Worm (Caenorhabditis elegans) whole organism, L3 larva: Measurements from ENCODE around the gene mans-2.

Experiments used
- R02D3.7 ChIP-seq: fragments of 150-350 bp; optimal IDR thresholded peaks from 2 replicates; lab custom pipeline; 2014; ENCODE audit warnings: missing biosample characterization, missing genetic modification characterization
- ZK546.5 ChIP-seq: sonication (generic microtip); optimal IDR thresholded peaks from 2 replicates; lab custom pipeline; 2017; ENCODE audit warnings: missing biosample characterization, missing genetic modification characterization
- aly-2 ChIP-seq: fragments of 150-350 bp; optimal IDR thresholded peaks from 2 replicates; lab custom pipeline; 2014; ENCODE audit warnings: missing biosample characterization, missing genetic modification characterization
- ama-1 ChIP-seq: fragments of 150-350 bp; optimal IDR thresholded peaks from 2 replicates; lab custom pipeline; 2018
- ceh-16 ChIP-seq: sonication (generic microtip); optimal IDR thresholded peaks from 2 replicates; lab custom pipeline; 2017; ENCODE audit warnings: missing biosample characterization, missing genetic modification characterization
- ceh-28 ChIP-seq: fragments of 150-350 bp; optimal IDR thresholded peaks from 2 replicates; lab custom pipeline; 2014; ENCODE audit warnings: missing biosample characterization, missing genetic modification reagents, missing genetic modification characterization
- ceh-82 ChIP-seq: fragments of 150-350 bp; optimal IDR thresholded peaks from 2 replicates; lab custom pipeline; 2014; ENCODE audit warnings: missing biosample characterization, missing genetic modification characterization
- ceh-9 ChIP-seq: sonication (generic microtip); optimal IDR thresholded peaks from 2 replicates; lab custom pipeline; 2018; ENCODE audit warnings: missing biosample characterization, missing genetic modification characterization
- daf-12 ChIP-seq: fragments of 150-350 bp; optimal IDR thresholded peaks from 2 replicates; lab custom pipeline; 2014; ENCODE audit warnings: missing biosample characterization, missing genetic modification reagents, missing genetic modification characterization
- egl-27 ChIP-seq: sonication (generic microtip); optimal IDR thresholded peaks from 4 replicates; lab custom pipeline; 2017; ENCODE audit warnings: missing biosample characterization, missing genetic modification reagents, missing genetic modification characterization
- egl-5 ChIP-seq: fragments of 150-350 bp; optimal IDR thresholded peaks from 2 replicates; lab custom pipeline; 2017; ENCODE audit warnings: missing biosample characterization, missing genetic modification reagents, missing genetic modification characterization, inconsistent platforms
- elt-1 ChIP-seq: fragments of 150-350 bp; optimal IDR thresholded peaks from 2 replicates; lab custom pipeline; 2014; ENCODE audit warnings: missing biosample characterization, missing genetic modification characterization
- elt-2 ChIP-seq: sonication (generic microtip); optimal IDR thresholded peaks from 2 replicates; lab custom pipeline; 2016; ENCODE audit warnings: missing genetic modification reagents, mild to moderate bottlenecking, missing genetic modification characterization, missing compliant biosample characterization
- elt-3 ChIP-seq, 3 experiments: fragments of 150-350 bp in 1 of 3; sonication (generic microtip) in 2 of 3; optimal IDR thresholded peaks; 2 replicates in 2 of 3; 4 replicates in 1 of 3; lab custom pipeline; 2014 to 2017; ENCODE audit warnings: missing biosample characterization in 3 of 3, missing genetic modification characterization in 3 of 3
- eor-1 ChIP-seq, 2 experiments: fragments of 150-350 bp; optimal IDR thresholded peaks; 2 replicates each; lab custom pipeline; 2014 to 2018; ENCODE audit warnings: missing biosample characterization in 2 of 2, missing genetic modification characterization in 2 of 2
- fos-1 ChIP-seq: fragments of 150-350 bp; optimal IDR thresholded peaks from 2 replicates; lab custom pipeline; 2014; ENCODE audit warnings: missing biosample characterization, missing genetic modification characterization
- hmg-11 ChIP-seq: sonication (generic microtip); optimal IDR thresholded peaks from 2 replicates; lab custom pipeline; 2016; ENCODE audit warnings: missing genetic modification characterization, missing compliant biosample characterization
- jun-1 ChIP-seq: fragments of 150-350 bp; optimal IDR thresholded peaks from 2 replicates; lab custom pipeline; 2014; ENCODE audit warnings: missing biosample characterization, missing genetic modification reagents, missing genetic modification characterization
- lin-15B ChIP-seq: fragments of 150-350 bp; optimal IDR thresholded peaks from 2 replicates; lab custom pipeline; 2014; ENCODE audit warnings: missing biosample characterization, missing genetic modification characterization
- lsy-12 ChIP-seq: sonication (generic microtip); optimal IDR thresholded peaks from 2 replicates; lab custom pipeline; 2016; ENCODE audit warnings: mild to moderate bottlenecking, missing genetic modification characterization, missing compliant biosample characterization
- mdl-1 ChIP-seq: fragments of 150-350 bp; optimal IDR thresholded peaks from 2 replicates; lab custom pipeline; 2014; ENCODE audit warnings: missing biosample characterization, missing genetic modification characterization
- mml-1 ChIP-seq: fragments of 150-350 bp; sonication (generic microtip); optimal IDR thresholded peaks from 3 replicates; lab custom pipeline; 2014; ENCODE audit warnings: missing biosample characterization, missing genetic modification characterization
- nfya-1 ChIP-seq: sonication (generic microtip); optimal IDR thresholded peaks from 2 replicates; lab custom pipeline; 2017; ENCODE audit warnings: missing genetic modification characterization, mild to moderate bottlenecking, missing compliant biosample characterization, antibody characterized with exemption, moderate library complexity; ENCODE audit not compliant: insufficient read depth
- nhr-237 ChIP-seq: fragments of 150-350 bp; optimal IDR thresholded peaks from 2 replicates; lab custom pipeline; 2014; ENCODE audit warnings: missing biosample characterization, missing genetic modification characterization
- nhr-25 ChIP-seq: sonication (generic microtip); optimal IDR thresholded peaks from 2 replicates; lab custom pipeline; 2017; ENCODE audit warnings: missing biosample characterization, missing genetic modification characterization
- nhr-43 ChIP-seq: sonication (generic microtip); optimal IDR thresholded peaks from 2 replicates; lab custom pipeline; 2016; ENCODE audit warnings: mild to moderate bottlenecking, missing genetic modification characterization, missing compliant biosample characterization; ENCODE audit not compliant: poor library complexity, severe bottlenecking
- nhr-76 ChIP-seq: fragments of 150-350 bp; sonication (generic microtip); optimal IDR thresholded peaks from 5 replicates; lab custom pipeline; 2014; ENCODE audit warnings: missing biosample characterization, missing genetic modification characterization
- pha-4 ChIP-seq: fragments of 150-350 bp; optimal IDR thresholded peaks from 2 replicates; lab custom pipeline; 2014; ENCODE audit warnings: missing biosample characterization, missing genetic modification reagents, missing genetic modification characterization
- sea-2 ChIP-seq: fragments of 150-350 bp; sonication (generic microtip); optimal IDR thresholded peaks from 4 replicates; lab custom pipeline; 2014; ENCODE audit warnings: missing biosample characterization, missing genetic modification reagents, missing genetic modification characterization
- skn-1 ChIP-seq: fragments of 150-350 bp; optimal IDR thresholded peaks from 2 replicates; lab custom pipeline; 2014; ENCODE audit warnings: missing biosample characterization, missing genetic modification characterization
- tbx-2 ChIP-seq: sonication (generic microtip); optimal IDR thresholded peaks from 2 replicates; lab custom pipeline; 2016; ENCODE audit warnings: mild to moderate bottlenecking, missing genetic modification characterization, missing compliant biosample characterization
- unc-62 ChIP-seq: fragments of 150-350 bp; sonication (generic microtip); optimal IDR thresholded peaks from 4 replicates; lab custom pipeline; 2014; ENCODE audit warnings: missing biosample characterization, missing genetic modification reagents, missing genetic modification characterization
- ztf-11 ChIP-seq: fragments of 150-350 bp; optimal IDR thresholded peaks from 2 replicates; lab custom pipeline; 2014; ENCODE audit warnings: missing biosample characterization, missing genetic modification characterization

Gene mans-2

DNA sequence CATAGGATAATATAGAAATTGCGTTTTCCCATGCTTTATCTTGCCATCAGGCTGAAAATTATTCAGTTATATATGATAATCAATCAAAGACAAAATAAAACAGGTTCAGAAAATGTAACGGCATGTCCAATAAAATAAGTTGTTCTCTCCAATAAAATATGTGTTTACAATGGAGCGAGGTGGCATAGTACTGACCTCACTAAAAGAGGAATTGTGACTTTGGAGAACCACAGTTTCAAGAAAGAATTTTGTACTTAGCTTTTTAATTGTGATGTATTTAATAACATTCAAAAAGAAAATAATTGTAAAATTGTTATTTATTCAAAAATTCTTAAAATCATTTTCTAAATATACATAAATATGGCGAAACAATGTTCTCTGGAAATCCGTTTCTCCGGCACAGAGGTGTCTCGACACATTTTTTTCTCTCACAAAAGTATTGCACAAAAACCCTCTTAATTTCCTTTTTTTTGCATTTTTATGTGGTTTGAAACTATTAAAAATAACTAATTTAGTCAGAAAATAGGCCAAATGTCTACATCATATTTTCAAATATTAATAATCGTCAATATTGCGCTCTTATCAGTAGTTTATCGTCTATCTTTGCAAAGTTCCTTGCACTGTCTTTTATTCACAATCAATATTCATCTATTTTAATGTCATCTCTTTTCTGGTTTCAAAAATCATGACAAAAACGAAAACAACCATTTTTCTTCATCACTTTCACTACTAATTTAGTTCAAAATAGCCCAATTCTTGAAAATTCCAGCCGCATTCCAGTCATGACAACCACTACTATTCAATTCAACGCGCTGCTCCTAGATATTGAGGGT lies 51.9 kb downstream of the mans-2 start, which contains the start of the genes aman-2 and F58H1.3:
aman-2 (minus strand) TSS at position 51 of the 833 bp plus-strand sequence.
F58H1.3 (plus strand) TSS at position 783 of the 833 bp plus-strand sequence.
- TF ChIP-seq skn-1 (tag; lab: Kevin White, UChicago) (no peak), eor-1 (tag; optimal IDR thresholded peaks at IDR 0.05; lab: Kevin White, UChicago) (no peak), egl-5 (tag; lab: Kevin White, UChicago) (no peak), ceh-9 (no peak), elt-2 (tag; lab: Kevin White, UChicago) (peak; percentile 21), mdl-1 (tag; lab: Kevin White, UChicago) (no peak), pha-4 (tag; lab: Kevin White, UChicago) (peak; percentile 71), ceh-82 (tag; lab: Kevin White, UChicago) (no peak), ama-1 (lab: Kevin White, UChicago) (no peak), nhr-25 (tag; lab: Kevin White, UChicago) (no peak), elt-1 (tag; lab: Kevin White, UChicago) (no peak), lsy-12 (no peak), hmg-11 (peak; percentile 36), egl-27 (tag; lab: Kevin White, UChicago) (no peak), unc-62 (GFP tag; lab: Kevin White, UChicago) (no peak), aly-2 (tag; lab: Kevin White, UChicago) (no peak), ztf-11 (tag; lab: Kevin White, UChicago) (no peak), tbx-2 (tag; lab: Kevin White, UChicago) (no peak), elt-3 (tag; optimal IDR thresholded peaks at IDR 0.05; lab: Kevin White, UChicago) (no peak), lin-15B (tag; lab: Kevin White, UChicago) (peak; percentile 55), fos-1 (tag; lab: Kevin White, UChicago) (no peak), nfya-1 (peak; percentile 57), R02D3.7 (no peak), nhr-76 (tag; lab: Kevin White, UChicago) (no peak), ceh-16 (tag; lab: Kevin White, UChicago) (no peak), sea-2 (no peak), ZK546.5 (tag; lab: Kevin White, UChicago) (no peak), mml-1 (no peak), ceh-28 (tag; lab: Kevin White, UChicago) (no peak), nhr-237 (tag; lab: Kevin White, UChicago) (no peak), jun-1 (no peak), nhr-43 (tag; lab: Kevin White, UChicago) (no peak), daf-12 (tag; lab: Kevin White, UChicago) (no peak)
